Worm (Caenorhabditis elegans) whole organism, midembryonic: Measurements from ENCODE around the gene mls-1.

Source experiments
- cog-1 ChIP-seq: sonication (generic microtip); optimal IDR thresholded peaks from 2 replicates; lab custom pipeline; 2016; ENCODE audit warnings: missing genetic modification characterization, missing compliant biosample characterization
- klf-2 ChIP-seq: fragments of 200-800 bp; sonication (Bioruptor generic); conservative IDR thresholded peaks from 2 replicates; pipeline ENCODE4 v1.3.6; 2022; ENCODE audit warnings: missing genetic modification reagents, missing genetic modification characterization, missing compliant biosample characterization
- med-1 ChIP-seq: sonication (generic microtip); optimal IDR thresholded peaks from 2 replicates; lab custom pipeline; 2017; ENCODE audit warnings: missing genetic modification characterization, mild to moderate bottlenecking, missing compliant biosample characterization, antibody characterized with exemption, missing genetic modification reagents; ENCODE audit not compliant: insufficient read depth
- tab-1 ChIP-seq: fragments of 200-800 bp; sonication (Bioruptor generic); IDR thresholded peaks from 2 replicates; pipeline ENCODE4 v1.3.6; 2022; ENCODE audit warnings: missing genetic modification characterization, missing compliant biosample characterization
- ztf-23 ChIP-seq: fragments of 200-800 bp; sonication (Bioruptor generic); IDR thresholded peaks from 2 replicates; pipeline ENCODE4 v1.3.6; 2022; ENCODE audit warnings: missing genetic modification reagents, missing genetic modification characterization, missing compliant biosample characterization
- ztf-29 ChIP-seq: fragments of 200-800 bp; sonication (Bioruptor generic); IDR thresholded peaks from 2 replicates; pipeline ENCODE4 v1.3.6; 2022; ENCODE audit warnings: missing genetic modification reagents, missing genetic modification characterization, missing compliant biosample characterization

- no peak for TF ChIP-seq ztf-23 (GFP tag; lab: Robert Waterston, UW)
- no peak for TF ChIP-seq tab-1 (GFP tag; lab: Robert Waterston, UW)
- no peak for TF ChIP-seq med-1 (GFP tag; lab: Kevin White, UChicago)
- TF ChIP-seq klf-2: no peak
- TF ChIP-seq cog-1: no peak
- no peak for TF ChIP-seq ztf-29 (GFP tag; lab: Robert Waterston, UW)
Measured at ce11 chrIII:7456640-7457039, 3.5 kb upstream of the mls-1 start, which contains the start of gene Y69F12A.1.
